Fruit fly (Drosophila melanogaster): ENCODE measurements around the gene Pdp.
"Not testable (repeated sequence)": the region's sequence is repeated elsewhere in the genome, so short reads cannot be mapped to it uniquely, and the experiment has no call there.

- not testable (repeated sequence) for TF ChIP-seq EcR (GFP tag; optimal IDR thresholded peaks at IDR 0.05); CG8478 (optimal IDR thresholded peaks at IDR 0.05); usp (GFP tag; optimal IDR thresholded peaks at IDR 0.05); Dll (optimal IDR thresholded peaks at IDR 0.05)
- peak; percentile 77 for TF ChIP-seq pan (optimal IDR thresholded peaks at IDR 0.05)
Measured at dm6 chrX:7703001-7703864, 31.2 kb downstream of the Pdp start.
